Fruit fly (Drosophila melanogaster): ENCODE data around the gene CG5708.

DNA sequence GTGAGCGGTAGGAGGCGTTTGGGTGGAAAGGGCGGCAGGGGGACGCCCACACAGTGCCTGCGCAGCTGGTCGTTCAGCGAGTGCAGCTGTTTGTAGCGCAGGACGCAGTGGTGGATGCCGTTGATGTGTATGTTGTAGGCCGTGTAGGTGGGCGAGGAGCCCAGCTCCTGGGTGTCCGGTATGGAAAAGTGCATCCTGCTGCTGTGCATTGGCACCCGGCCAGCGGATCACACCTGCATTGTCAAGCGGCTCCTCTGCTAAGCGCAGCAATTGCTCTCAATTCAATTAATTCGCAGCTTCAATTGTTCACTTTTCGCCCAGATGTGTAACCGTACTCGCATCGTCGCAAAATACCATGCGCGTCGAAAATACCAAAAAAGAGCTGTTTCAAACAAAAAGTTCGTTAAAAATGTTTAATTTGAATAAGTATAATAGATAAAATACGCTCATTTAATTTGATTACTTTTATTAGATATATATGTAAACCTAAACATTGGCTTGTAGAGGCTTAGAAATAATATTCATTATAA is 19.9 kb downstream of the CG5708 start, which contains the start of gene Snx17:
- TF ChIP-seq CG15710 (tag; optimal IDR thresholded peaks at IDR 0.05) = no peak
- no peak for TF ChIP-seq Pif1A (GFP tag; optimal IDR thresholded peaks at IDR 0.05)
- TF ChIP-seq CG17806 (tag; optimal IDR thresholded peaks at IDR 0.05) = no peak
- no peak for TF ChIP-seq fd96Ca (GFP tag; IDR thresholded peaks at IDR 0.05)
- no peak for TF ChIP-seq rn (GFP tag; IDR thresholded peaks at IDR 0.05)
- no peak for TF ChIP-seq Snoo (tag; optimal IDR thresholded peaks at IDR 0.05)
- no peak for TF ChIP-seq EcR (GFP tag; optimal IDR thresholded peaks at IDR 0.05)
- no peak for TF ChIP-seq CG34367 (tag; optimal IDR thresholded peaks at IDR 0.05)
- TF ChIP-seq CG32121 (GFP tag; IDR thresholded peaks at IDR 0.05) = no peak
- no peak for TF ChIP-seq gl (tag; optimal IDR thresholded peaks at IDR 0.05)
- no peak for TF ChIP-seq D1 (tag; optimal IDR thresholded peaks at IDR 0.05)
- no peak for TF ChIP-seq CG8301 (tag; optimal IDR thresholded peaks at IDR 0.05)
